Fruit fly (Drosophila melanogaster): ENCODE results near the gene CG12106.

- TF ChIP-seq cic (GFP tag; optimal IDR thresholded peaks at IDR 0.05) (no peak), CG11617 (GFP tag; optimal IDR thresholded peaks at IDR 0.05) (no peak)
These were observed 42.8 kb downstream of the CG12106 start, which contains the start of gene Ir8a for dm6 chrX:9236485-9236884.

All from whole organism, adult.